Worm (Caenorhabditis elegans) whole organism, L4 larva: ENCODE measurements around the gene F15A4.10.

Source experiments
- F37D6.2 ChIP-seq: sonication (generic microtip); optimal IDR thresholded peaks from 2 replicates; lab custom pipeline; 2016; ENCODE audit warnings: mild to moderate bottlenecking, missing genetic modification characterization, missing compliant biosample characterization
- F44E2.7 ChIP-seq: fragments of 200-800 bp; sonication (Bioruptor generic); IDR thresholded peaks from 2 replicates; pipeline ENCODE4 v2.1.2; 2022; ENCODE audit warnings: missing genetic modification characterization, missing compliant biosample characterization
- R02D3.7 ChIP-seq: fragments of 150-350 bp; sonication (generic microtip); optimal IDR thresholded peaks from 3 replicates; lab custom pipeline; 2014; ENCODE audit warnings: missing biosample characterization, missing genetic modification characterization
- T20F7.1 ChIP-seq: fragments of 200-800 bp; sonication (Bioruptor generic); optimal IDR thresholded peaks from 2 replicates; lab custom pipeline; 2018; ENCODE audit warnings: mild to moderate bottlenecking, missing genetic modification characterization, missing compliant biosample characterization
- T26A8.4 ChIP-seq: fragments of 200-800 bp; sonication (Bioruptor generic); IDR thresholded peaks from 2 replicates; pipeline ENCODE4 v1.3.6; 2022; ENCODE audit warnings: missing genetic modification characterization, missing compliant biosample characterization
- Y105C5A.15 ChIP-seq: fragments of 200-800 bp; sonication (Bioruptor generic); IDR thresholded peaks from 2 replicates; pipeline ENCODE4 v1.3.6; 2022; ENCODE audit warnings: missing genetic modification characterization, missing compliant biosample characterization
- Y48G9A.11 ChIP-seq: fragments of 200-800 bp; sonication (Bioruptor generic); IDR thresholded peaks from 2 replicates; pipeline ENCODE4 v1.3.6; 2022; ENCODE audit warnings: missing genetic modification reagents, missing genetic modification characterization, missing compliant biosample characterization
- Y75B8A.6 ChIP-seq: fragments of 200-800 bp; sonication (Bioruptor generic); IDR thresholded peaks from 2 replicates; pipeline ENCODE4 v1.3.6; 2022; ENCODE audit warnings: missing genetic modification reagents, missing genetic modification characterization, missing compliant biosample characterization
- ZK337.2 ChIP-seq: fragments of 200-800 bp; sonication (Bioruptor generic); IDR thresholded peaks from 2 replicates; pipeline ENCODE4 v1.3.6; 2022; ENCODE audit warnings: missing genetic modification reagents, missing genetic modification characterization, missing compliant biosample characterization
- aha-1 ChIP-seq: fragments of 150-350 bp; peaks from one replicate; lab custom pipeline; 2014; ENCODE audit warnings: missing biosample characterization, missing genetic modification characterization
- ceh-62 ChIP-seq: sonication (generic microtip); optimal IDR thresholded peaks from 2 replicates; lab custom pipeline; 2017; ENCODE audit warnings: missing biosample characterization, missing genetic modification characterization
- daf-8 ChIP-seq: fragments of 200-800 bp; sonication (Bioruptor generic); IDR thresholded peaks from 2 replicates; pipeline ENCODE4 v1.3.6; 2022; ENCODE audit warnings: missing genetic modification characterization, missing compliant biosample characterization
- dmd-9 ChIP-seq: fragments of 200-800 bp; sonication (Bioruptor generic); IDR thresholded peaks from 2 replicates; pipeline ENCODE4 v1.3.6; 2022; ENCODE audit warnings: missing genetic modification reagents, missing genetic modification characterization, missing compliant biosample characterization
- egl-27 ChIP-seq: sonication (generic microtip); optimal IDR thresholded peaks from 3 replicates; lab custom pipeline; 2017; ENCODE audit warnings: missing biosample characterization, missing genetic modification reagents, missing genetic modification characterization
- hif-1 ChIP-seq, 2 experiments: sonication (generic microtip); optimal IDR thresholded peaks; 2 replicates each; lab custom pipeline; 2016 to 2017; ENCODE audit warnings: missing compliant biosample characterization in 2 of 2, missing genetic modification characterization in 2 of 2, missing genetic modification reagents in 2 of 2, missing genotype in 2 of 2, mild to moderate bottlenecking in 1 of 2
- hmg-1.1 ChIP-seq: fragments of 200-800 bp; sonication (Bioruptor generic); IDR thresholded peaks from 2 replicates; pipeline ENCODE4 v1.3.6; 2022; ENCODE audit warnings: missing genetic modification reagents, missing genetic modification characterization, missing compliant biosample characterization
- lim-7 ChIP-seq: fragments of 200-800 bp; sonication (Bioruptor generic); IDR thresholded peaks from 2 replicates; pipeline ENCODE4 v1.3.6; 2022; ENCODE audit warnings: missing genetic modification characterization, missing compliant biosample characterization
- lin-1 ChIP-seq: fragments of 200-800 bp; sonication (Bioruptor generic); IDR thresholded peaks from 2 replicates; pipeline ENCODE4 v1.3.6; 2022; ENCODE audit warnings: missing genetic modification reagents, missing genetic modification characterization, missing compliant biosample characterization
- lin-13 ChIP-seq: fragments of 150-350 bp; optimal IDR thresholded peaks from 2 replicates; lab custom pipeline; 2014; ENCODE audit warnings: missing biosample characterization, missing genetic modification reagents, missing genetic modification characterization
- lin-15B ChIP-seq: fragments of 150-350 bp; sonication (generic microtip); optimal IDR thresholded peaks from 3 replicates; lab custom pipeline; 2014; ENCODE audit warnings: missing biosample characterization, missing genetic modification characterization
- madf-5 ChIP-seq, 2 experiments: fragments of 200-800 bp; sonication (Bioruptor generic); IDR thresholded peaks; 2 replicates each; pipeline ENCODE4 v1.3.6; 2022; ENCODE audit warnings: missing compliant biosample characterization in 2 of 2, missing genetic modification characterization in 2 of 2
- madf-9 ChIP-seq: fragments of 200-800 bp; sonication (Bioruptor generic); conservative IDR thresholded peaks from 2 replicates; pipeline ENCODE4 v1.3.6; 2022; ENCODE audit warnings: missing genetic modification reagents, missing genetic modification characterization, missing compliant biosample characterization
- mdl-1 ChIP-seq, 2 experiments: fragments of 150-350 bp in 1 of 2; sonication (generic microtip) in 1 of 2; optimal IDR thresholded peaks; 2 replicates each; lab custom pipeline; 2014 to 2017; ENCODE audit warnings: missing biosample characterization in 2 of 2, missing genetic modification characterization in 2 of 2
- mep-1 ChIP-seq: fragments of 150-350 bp; sonication (generic microtip); optimal IDR thresholded peaks from 3 replicates; lab custom pipeline; 2014; ENCODE audit warnings: missing biosample characterization, missing genetic modification characterization
- mxl-2 ChIP-seq: fragments of 200-800 bp; sonication (Bioruptor generic); conservative IDR thresholded peaks from 2 replicates; pipeline ENCODE4 v1.3.6; 2022; ENCODE audit warnings: missing genetic modification reagents, missing genetic modification characterization, missing compliant biosample characterization
- nhr-102 ChIP-seq: sonication (generic microtip); optimal IDR thresholded peaks from 2 replicates; lab custom pipeline; 2016; ENCODE audit warnings: mild to moderate bottlenecking, missing genetic modification characterization, moderate library complexity, missing compliant biosample characterization
- nhr-111 ChIP-seq: fragments of 200-800 bp; sonication (Bioruptor generic); optimal IDR thresholded peaks from 2 replicates; lab custom pipeline; 2018; ENCODE audit warnings: mild to moderate bottlenecking, missing genetic modification characterization, missing compliant biosample characterization
- nhr-28 ChIP-seq: fragments of 150-350 bp; optimal IDR thresholded peaks from 2 replicates; lab custom pipeline; 2014; ENCODE audit warnings: missing biosample characterization, missing genetic modification characterization
- nhr-42 ChIP-seq: fragments of 200-800 bp; sonication (Bioruptor generic); IDR thresholded peaks from 2 replicates; pipeline ENCODE4 v1.3.6; 2022; ENCODE audit warnings: missing genetic modification characterization, missing compliant biosample characterization
- nhr-6 ChIP-seq: fragments of 150-350 bp; optimal IDR thresholded peaks from 2 replicates; lab custom pipeline; 2014; ENCODE audit warnings: missing biosample characterization, missing genetic modification characterization
- nhr-76 ChIP-seq: fragments of 150-350 bp; optimal IDR thresholded peaks from 2 replicates; lab custom pipeline; 2014; ENCODE audit warnings: missing biosample characterization, missing genetic modification characterization
- nhr-77 ChIP-seq: fragments of 150-350 bp; optimal IDR thresholded peaks from 2 replicates; lab custom pipeline; 2014; ENCODE audit warnings: missing biosample characterization, missing genetic modification characterization
- rbr-2 ChIP-seq: sonication (generic microtip); optimal IDR thresholded peaks from 2 replicates; lab custom pipeline; 2016; ENCODE audit warnings: missing genotype, missing genetic modification characterization, missing compliant biosample characterization
- saeg-2 ChIP-seq: fragments of 200-800 bp; sonication (Bioruptor generic); IDR thresholded peaks from 2 replicates; pipeline ENCODE4 v1.3.6; 2022; ENCODE audit warnings: missing genetic modification reagents, missing genetic modification characterization, missing compliant biosample characterization
- snpc-1.2 ChIP-seq: fragments of 200-800 bp; sonication (Bioruptor generic); IDR thresholded peaks from 2 replicates; pipeline ENCODE4 v1.3.6; 2022; ENCODE audit warnings: missing genetic modification reagents, missing genetic modification characterization, missing compliant biosample characterization
- snpc-4 ChIP-seq: fragments of 150-350 bp; optimal IDR thresholded peaks from 2 replicates; lab custom pipeline; 2014; ENCODE audit warnings: missing biosample characterization, missing genetic modification characterization
- tag-97 ChIP-seq: fragments of 200-800 bp; sonication (Bioruptor generic); IDR thresholded peaks from 2 replicates; pipeline ENCODE4 v1.3.6; 2022; ENCODE audit warnings: missing genetic modification characterization, missing compliant biosample characterization
- unc-130 ChIP-seq: sonication (generic microtip); optimal IDR thresholded peaks from 2 replicates; lab custom pipeline; 2016; ENCODE audit warnings: missing genetic modification reagents, missing genetic modification characterization, missing compliant biosample characterization
- zag-1 ChIP-seq: fragments of 150-350 bp; optimal IDR thresholded peaks from 2 replicates; lab custom pipeline; 2014; ENCODE audit warnings: missing biosample characterization, missing genetic modification characterization
- zfp-3 ChIP-seq: fragments of 200-800 bp; sonication (Bioruptor generic); conservative IDR thresholded peaks from 2 replicates; pipeline ENCODE4 v1.3.6; 2022; ENCODE audit warnings: missing genetic modification reagents, missing genetic modification characterization, missing compliant biosample characterization
- zip-11 ChIP-seq: fragments of 200-800 bp; sonication (Bioruptor generic); IDR thresholded peaks from 2 replicates; pipeline ENCODE4 v1.3.6; 2022; ENCODE audit warnings: missing genetic modification characterization, missing compliant biosample characterization
- ztf-11 ChIP-seq: fragments of 150-350 bp; optimal IDR thresholded peaks from 2 replicates; lab custom pipeline; 2014; ENCODE audit warnings: missing biosample characterization, missing genetic modification characterization
- ztf-7 ChIP-seq: fragments of 150-350 bp; optimal IDR thresholded peaks from 2 replicates; lab custom pipeline; 2014; ENCODE audit warnings: missing biosample characterization, missing genetic modification characterization

The F15A4.10 gene

ce11 chrII:12457275-12457674, 27.7 kb downstream of the F15A4.10 start, which contains the start of gene sre-38:
Gene sre-38, plus strand, starts transcription at chrII:12457575.
- TF ChIP-seq nhr-111 (GFP tag; lab: Kevin White, UChicago), result no peak
- no peak for TF ChIP-seq mep-1 (tag; lab: Kevin White, UChicago)
- no peak for TF ChIP-seq nhr-28 (tag; lab: Kevin White, UChicago)
- TF ChIP-seq mdl-1 (tag; optimal IDR thresholded peaks at IDR 0.05; lab: Kevin White, UChicago), result no peak
- TF ChIP-seq zfp-3, result no peak
- TF ChIP-seq unc-130 (GFP tag; lab: Kevin White, UChicago), result no peak
- no peak for TF ChIP-seq madf-9 (GFP tag; lab: Robert Waterston, UW)
- TF ChIP-seq ztf-11 (tag; lab: Kevin White, UChicago), result no peak
- no peak for TF ChIP-seq R02D3.7 (tag; lab: Kevin White, UChicago)
- no peak for TF ChIP-seq F44E2.7 (GFP tag; lab: Robert Waterston, UW)
- no peak for TF ChIP-seq hif-1 (tag; optimal IDR thresholded peaks at IDR 0.05; lab: Kevin White, UChicago)
- no peak for TF ChIP-seq lin-1 (GFP tag; lab: Robert Waterston, UW)
- no peak for TF ChIP-seq nhr-6 (tag; lab: Kevin White, UChicago)
- TF ChIP-seq T20F7.1, result no peak
- TF ChIP-seq hmg-1.1 (GFP tag; lab: Robert Waterston, UW), result no peak
- no peak for TF ChIP-seq zip-11 (GFP tag; lab: Robert Waterston, UW)

ce11 chrII:12456633-12457032, 28.3 kb downstream of the F15A4.10 start, which contains the start of gene sre-32:
Gene sre-32, minus strand, starts transcription at chrII:12456733.
- TF ChIP-seq nhr-102 (tag; lab: Kevin White, UChicago) (no peak), Y48G9A.11 (GFP tag; lab: Robert Waterston, UW) (no peak), snpc-4 (tag; lab: Kevin White, UChicago) (no peak), hmg-1.1 (GFP tag; lab: Robert Waterston, UW) (no peak), ceh-62 (no peak), dmd-9 (no peak), F37D6.2 (tag; lab: Kevin White, UChicago) (no peak), nhr-42 (GFP tag; lab: Robert Waterston, UW) (no peak), lin-15B (tag; lab: Kevin White, UChicago) (no peak), mxl-2 (GFP tag; lab: Robert Waterston, UW) (no peak), rbr-2 (tag; lab: Kevin White, UChicago) (no peak), tag-97 (GFP tag; lab: Robert Waterston, UW) (no peak), Y75B8A.6 (no peak), zag-1 (no peak), ZK337.2 (no peak)

ce11 chrII:12452754-12453352, 32.1 kb downstream of the F15A4.10 start, which contains the start of the genes sre-35 and sre-33:
Gene sre-35, minus strand, starts transcription at chrII:12452854.
Gene sre-33, plus strand, starts transcription at chrII:12453302.
- TF ChIP-seq T26A8.4 (no peak), aha-1 (tag; lab: Kevin White, UChicago) (peak; percentile 81)

ce11 chrII:12449849-12450248, 35.1 kb downstream of the F15A4.10 start, which contains the start of gene sre-34:
Gene sre-34, plus strand, starts transcription at chrII:12450149.
- TF ChIP-seq nhr-77 (tag; lab: Kevin White, UChicago), result no peak
- no peak for TF ChIP-seq mep-1 (tag; lab: Kevin White, UChicago)
- no peak for TF ChIP-seq ceh-62
- no peak for TF ChIP-seq nhr-6 (tag; lab: Kevin White, UChicago)
- TF ChIP-seq nhr-42 (GFP tag; lab: Robert Waterston, UW), result no peak
- TF ChIP-seq zip-11 (GFP tag; lab: Robert Waterston, UW), result no peak

ce11 chrII:12448241-12448640, 36.7 kb downstream of the F15A4.10 start, which contains the start of gene srh-27:
Gene srh-27, plus strand, starts transcription at chrII:12448541.
- TF ChIP-seq saeg-2 (no peak), lim-7 (GFP tag; lab: Robert Waterston, UW) (no peak), Y105C5A.15 (GFP tag; lab: Robert Waterston, UW) (no peak), daf-8 (GFP tag; lab: Robert Waterston, UW) (no peak), madf-9 (GFP tag; lab: Robert Waterston, UW) (no peak), zip-11 (GFP tag; lab: Robert Waterston, UW) (no peak), lin-13 (GFP tag; lab: Kevin White, UChicago) (no peak), nhr-42 (GFP tag; lab: Robert Waterston, UW) (no peak), nhr-76 (no peak), mep-1 (tag; lab: Kevin White, UChicago) (no peak), snpc-1.2 (GFP tag; lab: Robert Waterston, UW) (no peak), lin-15B (tag; lab: Kevin White, UChicago) (no peak), Y48G9A.11 (GFP tag; lab: Robert Waterston, UW) (no peak), ztf-7 (tag; lab: Kevin White, UChicago) (no peak), madf-5 (GFP tag; IDR thresholded peaks at IDR 0.05; lab: Robert Waterston, UW) (no peak), egl-27 (no peak)
